Fruit fly (Drosophila melanogaster): ENCODE measurements around the gene CG42762.

The CG42762 gene

DNA sequence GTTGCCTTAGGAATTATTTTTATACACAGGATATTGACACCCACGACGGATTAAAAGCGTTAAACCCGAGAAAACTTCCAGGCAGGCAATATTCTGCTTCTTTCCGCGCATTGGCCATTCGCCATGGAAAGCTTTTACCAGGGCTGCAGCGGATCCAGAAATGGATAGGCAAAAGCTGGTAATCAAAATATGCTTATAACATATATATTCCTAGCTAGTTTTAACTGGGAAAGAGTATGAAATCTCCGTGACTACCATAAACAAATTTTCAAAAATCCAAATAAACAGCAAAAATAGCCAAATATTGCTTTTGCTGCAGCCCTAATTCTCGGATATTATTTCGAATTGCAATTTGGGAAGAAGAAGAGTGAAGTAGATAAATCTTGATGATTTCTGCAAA is 15.7 kb upstream of the CG42762 start, which contains the start of the genes PAPLA1 and Rbsn-5 (continued):
- TF ChIP-seq Opbp (GFP tag; IDR thresholded peaks at IDR 0.05; ENCODE audit: partially characterized antibody), result no peak
- TF ChIP-seq vvl (GFP tag; IDR thresholded peaks at IDR 0.05), result peak; percentile 95
- TF ChIP-seq Dek (tag; optimal IDR thresholded peaks at IDR 0.05), result peak; percentile 92
- peak; percentile 90 for TF ChIP-seq CG12104 (GFP tag; optimal IDR thresholded peaks at IDR 0.05)
- TF ChIP-seq Atf3 (GFP tag; optimal IDR thresholded peaks at IDR 0.05), result peak; percentile 94
- TF ChIP-seq Optix (GFP tag; IDR thresholded peaks at IDR 0.05), result peak; percentile 84
- peak; percentile 92 for TF ChIP-seq H15 (GFP tag; IDR thresholded peaks at IDR 0.05)
- TF ChIP-seq CG34224 (GFP tag; IDR thresholded peaks at IDR 0.05; ENCODE audit: partially characterized antibody), result no peak
- peak; percentile 95 for TF ChIP-seq Fer3 (tag; optimal IDR thresholded peaks at IDR 0.05)
- peak; percentile 98 for TF ChIP-seq CG2120 (GFP tag; optimal IDR thresholded peaks at IDR 0.05)
- TF ChIP-seq unc-4 (GFP tag; IDR thresholded peaks at IDR 0.05; ENCODE audit: partially characterized antibody), result no peak
- peak; percentile 87 for TF ChIP-seq peb (GFP tag; IDR thresholded peaks at IDR 0.05)
- TF ChIP-seq crp (GFP tag; optimal IDR thresholded peaks at IDR 0.05), result peak; percentile 24 to 78
- TF ChIP-seq maf-S (GFP tag; optimal IDR thresholded peaks at IDR 0.05), result peak; percentile 95
- TF ChIP-seq Dll (GFP tag; IDR thresholded peaks at IDR 0.05; ENCODE audit: partially characterized antibody), result peak; percentile 51; the same call in 3 of the 4 replicates
- TF ChIP-seq CG8281 (tag; optimal IDR thresholded peaks at IDR 0.05), result peak; percentile 78
- TF ChIP-seq ken (GFP tag; IDR thresholded peaks at IDR 0.05), result peak; percentile 94
- peak; percentile 52; the same call in 1 of the 2 replicates for TF ChIP-seq CG4360 (GFP tag; IDR thresholded peaks at IDR 0.05)
- peak; percentile 99 for TF ChIP-seq Med (GFP tag)
- TF ChIP-seq CG17802 (tag; optimal IDR thresholded peaks at IDR 0.05), result peak; percentile 81
- peak; percentile 75 for TF ChIP-seq sens-2 (GFP tag; IDR thresholded peaks at IDR 0.05)
- peak; percentile 88 for TF ChIP-seq CG3726 (GFP tag; IDR thresholded peaks at IDR 0.05)
- TF ChIP-seq CG14965 (GFP tag; optimal IDR thresholded peaks at IDR 0.05; ENCODE audit: borderline replicate concordance), result peak; percentile 35
- peak; percentile 94 for TF ChIP-seq luna (GFP tag; optimal IDR thresholded peaks at IDR 0.05)
- peak; percentile 84 for TF ChIP-seq ssp (GFP tag; IDR thresholded peaks at IDR 0.05)
- TF ChIP-seq CG14667 (GFP tag; IDR thresholded peaks at IDR 0.05), result peak; percentile 85
- TF ChIP-seq CG12155 (GFP tag; optimal IDR thresholded peaks at IDR 0.05), result peak; percentile 92
- peak; percentile 63 for TF ChIP-seq Jarid2 (GFP tag; optimal IDR thresholded peaks at IDR 0.05)

DNA sequence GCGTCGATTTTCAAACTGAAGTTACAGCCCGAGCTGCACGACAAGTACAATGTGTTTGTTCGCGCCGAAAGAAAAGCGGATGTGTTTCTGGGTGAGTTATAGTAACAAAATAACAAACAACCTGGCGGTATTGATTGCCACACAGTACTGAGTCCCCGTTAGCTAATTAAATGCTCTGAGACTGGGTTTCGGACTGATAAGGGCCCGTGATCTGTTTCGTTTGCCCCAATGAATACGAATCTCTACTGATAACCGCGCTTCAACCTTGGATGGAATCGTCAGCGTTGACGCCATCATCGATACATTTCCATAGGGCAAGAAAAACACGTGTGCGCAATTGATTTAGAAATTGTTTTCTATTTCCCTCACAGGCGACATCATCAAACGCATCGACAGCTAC is 13.3 kb upstream of the CG42762 start:
- peak; percentile 3 for TF ChIP-seq mirr (GFP tag; optimal IDR thresholded peaks at IDR 0.05)
- 0 out of 3 replicates have a peak, but pooled peaks have one; percentile 3 for TF ChIP-seq CG34224 (GFP tag; IDR thresholded peaks at IDR 0.05; ENCODE audit: partially characterized antibody)
- no peak for TF ChIP-seq Lhr (GFP tag; optimal IDR thresholded peaks at IDR 0.05)
- TF ChIP-seq CG34376 (GFP tag; optimal IDR thresholded peaks at IDR 0.05), result peak; percentile 89
- 0 out of 2 replicates have a peak, but pooled peaks have one; percentile 0 for TF ChIP-seq Bgb (GFP tag; IDR thresholded peaks at IDR 0.05; ENCODE audit: partially characterized antibody)
- peak; percentile 60 for TF ChIP-seq cwo (GFP tag; optimal IDR thresholded peaks at IDR 0.05)
- no peak for TF ChIP-seq CG3995 (GFP tag; optimal IDR thresholded peaks at IDR 0.05)
- no peak for TF ChIP-seq scrt (GFP tag; optimal IDR thresholded peaks at IDR 0.05)

DNA sequence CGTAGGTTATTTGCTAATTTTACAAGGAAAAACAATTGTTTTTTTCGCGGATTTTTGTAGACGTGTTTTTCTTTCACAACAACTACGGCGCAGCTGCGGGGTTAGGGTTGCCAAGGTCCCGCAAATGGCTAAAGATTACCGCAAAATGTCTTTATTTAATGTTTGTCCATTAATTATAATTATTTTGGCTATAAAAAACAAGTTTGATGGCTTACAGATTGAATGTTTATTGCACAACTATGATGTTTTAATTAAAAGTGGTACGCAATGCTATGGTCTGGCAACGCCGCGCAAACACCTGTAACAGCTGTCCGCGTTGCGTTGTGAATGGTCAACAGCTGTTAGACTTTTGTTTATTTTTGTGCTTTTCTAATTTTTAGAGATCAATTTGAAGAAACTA is 12.8 kb upstream of the CG42762 start:
- peak; percentile 72 for TF ChIP-seq Xrp1 (GFP tag; IDR thresholded peaks at IDR 0.05)
- TF ChIP-seq CG6765 (GFP tag; optimal IDR thresholded peaks at IDR 0.05), result no peak
- peak; percentile 80 for TF ChIP-seq slbo (GFP tag; IDR thresholded peaks at IDR 0.05)
- peak; percentile 58 for TF ChIP-seq tx (GFP tag; optimal IDR thresholded peaks at IDR 0.05)
- TF ChIP-seq onecut (GFP tag; IDR thresholded peaks at IDR 0.05), result no peak
- peak; percentile 73 for TF ChIP-seq CG13775 (GFP tag; optimal IDR thresholded peaks at IDR 0.05)
- TF ChIP-seq CG32772 (GFP tag; IDR thresholded peaks at IDR 0.05), result peak; percentile 67; the same call in 1 of the 2 replicates
- TF ChIP-seq CG8388 (GFP tag; optimal IDR thresholded peaks at IDR 0.05), result peak; percentile 41
- TF ChIP-seq CG7271 (tag; optimal IDR thresholded peaks at IDR 0.05), result no peak
- TF ChIP-seq CG17359 (tag; optimal IDR thresholded peaks at IDR 0.05), result peak; percentile 80
- peak; percentile 8 for TF ChIP-seq Atf3 (GFP tag; optimal IDR thresholded peaks at IDR 0.05)
- TF ChIP-seq Dad (GFP tag; optimal IDR thresholded peaks at IDR 0.05), result peak; percentile 73
- peak; percentile 59 for TF ChIP-seq CG4328 (GFP tag; optimal IDR thresholded peaks at IDR 0.05)
- peak; percentile 81 for TF ChIP-seq lab (GFP tag; optimal IDR thresholded peaks at IDR 0.05)
- TF ChIP-seq CG12769 (tag; optimal IDR thresholded peaks at IDR 0.05), result peak; percentile 75
